Worm (Caenorhabditis elegans): ENCODE measurements around the gene T02H6.6.

Gene T02H6.6

DNA sequence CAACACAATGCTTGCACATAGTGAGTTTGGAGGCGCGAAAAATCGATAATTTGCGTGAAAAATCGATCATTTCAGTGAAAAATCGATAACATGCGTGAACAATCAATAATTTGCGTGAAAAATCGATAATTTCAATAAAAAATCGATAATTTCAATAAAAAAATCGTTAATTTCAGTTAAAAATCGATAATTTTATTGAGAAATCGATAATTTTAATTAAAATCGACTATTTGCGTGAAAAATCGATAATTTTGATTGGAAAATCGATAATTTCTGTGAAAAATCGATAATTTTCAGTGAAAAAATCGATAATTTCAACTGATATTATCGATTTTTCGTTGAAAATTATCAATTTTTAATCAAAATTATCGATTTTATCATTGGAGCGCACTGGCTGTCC, 40.4 kb downstream of the T02H6.6 start:
- TF ChIP-seq ceh-90 (tag; optimal IDR thresholded peaks at IDR 0.05) (no peak), efl-1 (optimal IDR thresholded peaks at IDR 0.05) (no peak), efl-1 (GFP tag; optimal IDR thresholded peaks at IDR 0.05 in 1 of 2) (peak in 1 of 2 experiments; percentile 69), nhr-84 (tag; optimal IDR thresholded peaks at IDR 0.05) (no peak)

- TF ChIP-seq sup-37 (GFP tag; optimal IDR thresholded peaks at IDR 0.05) = no peak
- peak in 1 of 2 experiments; percentile 43 for TF ChIP-seq efl-1 (optimal IDR thresholded peaks at IDR 0.05)
- TF ChIP-seq efl-1 (GFP tag; optimal IDR thresholded peaks at IDR 0.05 in 1 of 2) = peak; percentile 29 to 94
- TF ChIP-seq nhr-47 (tag; optimal IDR thresholded peaks at IDR 0.05) = peak; percentile 39
- peak in 1 of 2 experiments; percentile 13 for TF ChIP-seq lsy-2 (tag; optimal IDR thresholded peaks at IDR 0.05)
- TF ChIP-seq dpl-1 (GFP tag; optimal IDR thresholded peaks at IDR 0.05) = peak in 2 of 3 experiments; percentile 12 to 16
- TF ChIP-seq nhr-71 (tag; optimal IDR thresholded peaks at IDR 0.05) = peak; percentile 11
- no peak for TF ChIP-seq dsc-1 (tag; optimal IDR thresholded peaks at IDR 0.05)
- TF ChIP-seq unc-86 (tag; optimal IDR thresholded peaks at IDR 0.05) = no peak
- TF ChIP-seq fkh-10 (GFP tag; optimal IDR thresholded peaks at IDR 0.05) = no peak
- TF ChIP-seq isw-1 (GFP tag; IDR thresholded peaks at IDR 0.05) = no peak
Observed at ce11 chrII:729931-730330, 46.4 kb downstream of the T02H6.6 start.

DNA sequence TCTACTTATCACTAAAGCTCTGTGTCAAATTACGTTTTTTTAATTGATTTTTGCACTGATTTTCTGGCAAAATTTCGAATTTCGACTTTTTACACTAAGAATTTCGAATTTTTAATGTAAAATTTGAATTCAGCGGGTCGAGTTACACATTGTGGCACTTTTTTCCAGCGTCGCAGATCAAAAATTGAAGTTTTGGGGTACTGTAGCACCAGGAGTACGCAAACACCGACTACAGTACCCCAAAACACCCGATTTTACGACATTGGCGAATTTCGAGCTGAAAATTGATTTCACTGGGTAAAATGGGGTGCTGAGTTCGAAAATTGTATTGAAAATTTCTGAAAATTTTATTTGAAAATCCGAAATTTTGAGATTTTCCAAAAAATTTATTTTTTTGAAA, 48.8 kb downstream of the T02H6.6 start:
- TF ChIP-seq lsy-2 (tag; optimal IDR thresholded peaks at IDR 0.05) (peak; percentile 56 to 66), elt-2 (tag; optimal IDR thresholded peaks at IDR 0.05) (no peak), efl-1 (optimal IDR thresholded peaks at IDR 0.05) (no peak), efl-1 (GFP tag; optimal IDR thresholded peaks at IDR 0.05 in 1 of 2) (peak in 1 of 2 experiments; percentile 54), nhr-85 (tag) (peak; percentile 33), lin-13 (GFP tag; optimal IDR thresholded peaks at IDR 0.05) (peak; percentile 8), nhr-20 (tag; optimal IDR thresholded peaks at IDR 0.05) (no peak), C16A3.4 (tag; optimal IDR thresholded peaks at IDR 0.05) (no peak), ceh-82 (tag; optimal IDR thresholded peaks at IDR 0.05) (no peak), xbp-1 (tag; optimal IDR thresholded peaks at IDR 0.05) (no peak)
